Worm (Caenorhabditis elegans): ENCODE data around the gene Y67D2.2.

The Y67D2.2 gene

ce11 chrIII:1618915-1619314, 60.3 kb downstream of the Y67D2.2 start, which contains the start of gene Y22D7AL.10:
TSS of gene Y22D7AL.10 (minus strand) at chrIII:1618929.
- TF ChIP-seq lin-32 (GFP tag; optimal IDR thresholded peaks at IDR 0.05) (peak; percentile 13), elt-1 (tag; optimal IDR thresholded peaks at IDR 0.05; ENCODE audit: borderline replicate concordance, insufficient read depth) (peak; percentile 62), tbx-8 (GFP tag; optimal IDR thresholded peaks at IDR 0.05) (peak; percentile 80), ceh-43 (GFP tag; optimal IDR thresholded peaks at IDR 0.05) (peak; percentile 87), unc-62 (GFP tag; optimal IDR thresholded peaks at IDR 0.05) (peak; percentile 49), zip-8 (tag; optimal IDR thresholded peaks at IDR 0.05) (no peak), pha-4 (tag; optimal IDR thresholded peaks at IDR 0.05) (peak; percentile 91), ztf-11 (tag; optimal IDR thresholded peaks at IDR 0.05) (peak; percentile 90), unc-120 (tag; optimal IDR thresholded peaks at IDR 0.05; ENCODE audit: poor library complexity, severe bottlenecking) (peak; percentile 88), sem-2 (GFP tag; optimal IDR thresholded peaks at IDR 0.05) (peak; percentile 65), elt-3 (tag; optimal IDR thresholded peaks at IDR 0.05) (no peak), ceh-83 (GFP tag; optimal IDR thresholded peaks at IDR 0.05) (peak; percentile 84), flh-1 (GFP tag; optimal IDR thresholded peaks at IDR 0.05) (peak; percentile 30), sptf-1 (tag; optimal IDR thresholded peaks at IDR 0.05) (peak; percentile 96), mep-1 (tag; optimal IDR thresholded peaks at IDR 0.05) (peak; percentile 97), mab-5 (tag; optimal IDR thresholded peaks at IDR 0.05) (peak; percentile 88), drap-1 (GFP tag; optimal IDR thresholded peaks at IDR 0.05) (peak; percentile 89), lsy-2 (tag; optimal IDR thresholded peaks at IDR 0.05) (peak; percentile 94), blmp-1 (tag; optimal IDR thresholded peaks at IDR 0.05) (peak; percentile 85), ces-1 (GFP tag; optimal IDR thresholded peaks at IDR 0.05) (peak; percentile 90), mls-2 (tag; optimal IDR thresholded peaks at IDR 0.05) (peak; percentile 92), bed-3 (GFP tag; optimal IDR thresholded peaks at IDR 0.05) (peak; percentile 77), nhr-237 (tag; optimal IDR thresholded peaks at IDR 0.05) (peak; percentile 93), nhr-12 (tag; optimal IDR thresholded peaks at IDR 0.05) (peak; percentile 81), unc-39 (tag; optimal IDR thresholded peaks at IDR 0.05) (peak; percentile 7), cnd-1 (tag; optimal IDR thresholded peaks at IDR 0.05) (peak; percentile 84), ham-2 (GFP tag; optimal IDR thresholded peaks at IDR 0.05) (peak; percentile 80), nhr-28 (tag; optimal IDR thresholded peaks at IDR 0.05) (no peak), lin-13 (tag; optimal IDR thresholded peaks at IDR 0.05) (peak; percentile 99), nhr-2 (tag; optimal IDR thresholded peaks at IDR 0.05) (peak; percentile 61), ceh-39 (tag; optimal IDR thresholded peaks at IDR 0.05) (peak; percentile 88), hlh-1 (tag; optimal IDR thresholded peaks at IDR 0.05) (peak; percentile 63), nhr-76 (tag; optimal IDR thresholded peaks at IDR 0.05) (peak; percentile 74), snpc-4 (tag; optimal IDR thresholded peaks at IDR 0.05) (no peak), M03D4.4 (tag; optimal IDR thresholded peaks at IDR 0.05) (peak; percentile 90)

- no peak for TF ChIP-seq ham-2 (GFP tag; optimal IDR thresholded peaks at IDR 0.05)
- TF ChIP-seq zip-8 (tag; optimal IDR thresholded peaks at IDR 0.05): no peak
- no peak for TF ChIP-seq nhr-12 (tag; optimal IDR thresholded peaks at IDR 0.05)
- no peak for TF ChIP-seq cnd-1 (tag; optimal IDR thresholded peaks at IDR 0.05)
- no peak for TF ChIP-seq blmp-1 (tag; optimal IDR thresholded peaks at IDR 0.05)
- no peak for TF ChIP-seq sem-2 (GFP tag; optimal IDR thresholded peaks at IDR 0.05)
- no peak for TF ChIP-seq nhr-237 (tag; optimal IDR thresholded peaks at IDR 0.05)
- TF ChIP-seq lsy-2 (tag; optimal IDR thresholded peaks at IDR 0.05): no peak
- no peak for TF ChIP-seq mep-1 (tag; optimal IDR thresholded peaks at IDR 0.05)
- no peak for TF ChIP-seq mls-2 (tag; optimal IDR thresholded peaks at IDR 0.05)
- no peak for TF ChIP-seq ceh-83 (GFP tag; optimal IDR thresholded peaks at IDR 0.05)
- no peak for TF ChIP-seq bed-3 (GFP tag; optimal IDR thresholded peaks at IDR 0.05)
- no peak for TF ChIP-seq ceh-39 (tag; optimal IDR thresholded peaks at IDR 0.05)
- no peak for TF ChIP-seq elt-3 (tag; optimal IDR thresholded peaks at IDR 0.05)
These were observed 60.8 kb downstream of the Y67D2.2 start, which contains the start of gene hsp-60 for ce11 chrIII:1619442-1619841. TSS of gene hsp-60 (plus strand) at chrIII:1619742.
